Worm (Caenorhabditis elegans): ENCODE data around the gene str-114.

The str-114 gene

DNA sequence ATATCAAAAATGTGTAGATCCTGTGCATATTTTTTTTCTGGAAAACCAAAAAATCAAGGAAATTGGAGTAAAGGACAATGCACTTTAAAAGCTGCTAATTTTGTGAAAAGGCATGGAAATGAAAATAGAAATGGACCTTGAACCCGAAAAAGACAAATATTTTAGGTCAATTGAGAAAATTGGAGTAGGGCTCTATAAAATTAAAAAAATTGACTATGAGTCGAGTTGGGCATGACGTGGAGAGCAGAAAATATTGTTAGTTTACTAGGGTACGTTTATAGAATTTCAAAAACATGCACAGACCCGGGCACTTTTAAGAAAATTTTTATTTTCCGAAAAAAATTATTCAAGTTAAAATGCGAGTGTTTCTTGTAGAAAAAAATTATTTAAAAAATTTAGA is 9.9 kb downstream of the str-114 start, which contains the start of gene acr-23:
Gene acr-23, minus strand, starts transcription at position 101 of the 400 bp plus-strand sequence.
- TF ChIP-seq F57C9.4 (tag; optimal IDR thresholded peaks at IDR 0.05) (no peak), nfyb-1 (GFP tag; IDR thresholded peaks at IDR 0.05) (no peak), athp-1 (tag; optimal IDR thresholded peaks at IDR 0.05) (no peak), mcd-1 (GFP tag; IDR thresholded peaks at IDR 0.05) (no peak), akir-1 (GFP tag; optimal IDR thresholded peaks at IDR 0.05) (no peak), nhr-179 (tag; optimal IDR thresholded peaks at IDR 0.05) (no peak), F49E8.2 (tag; optimal IDR thresholded peaks at IDR 0.05; ENCODE audit: insufficient read depth) (no peak), ama-1 (optimal IDR thresholded peaks at IDR 0.05) (no peak), ama-1 (GFP tag; optimal IDR thresholded peaks at IDR 0.05) (no peak), rec-8 (tag; optimal IDR thresholded peaks at IDR 0.05) (no peak)

DNA sequence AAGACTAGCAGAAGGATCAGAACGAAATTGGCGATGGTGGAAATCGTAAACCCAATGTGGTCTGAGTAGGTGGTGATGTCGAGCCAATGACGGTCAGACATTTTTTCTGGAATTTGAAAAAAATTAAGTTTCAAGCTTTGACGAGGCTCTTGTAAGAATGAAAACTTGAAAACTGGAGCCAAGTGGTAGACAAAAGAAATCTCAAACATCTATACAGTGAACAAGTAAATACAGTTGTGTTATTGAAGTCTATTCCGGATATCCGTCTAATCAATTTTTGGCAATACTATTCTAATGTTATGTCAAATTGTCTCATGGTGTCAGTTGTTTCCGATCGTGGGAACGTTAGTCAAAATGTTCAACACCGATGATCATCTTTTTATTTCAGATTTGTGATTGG is 17.3 kb downstream of the str-114 start, which contains the start of gene str-113:
Gene str-113, minus strand, starts transcription at position 101 of the 400 bp plus-strand sequence.
- TF ChIP-seq rpc-1 (optimal IDR thresholded peaks at IDR 0.05) (no peak), rpc-1 (tag; optimal IDR thresholded peaks at IDR 0.05) (no peak), F33H1.4 (GFP tag; IDR thresholded peaks at IDR 0.05) (no peak), let-607 (tag; optimal IDR thresholded peaks at IDR 0.05) (no peak), hlh-26 (GFP tag; conservative IDR thresholded peaks at IDR 0.05) (no peak), K11D2.4 (GFP tag; IDR thresholded peaks at IDR 0.05) (no peak), xnd-1 (tag; optimal IDR thresholded peaks at IDR 0.05) (no peak), F52B5.7 (tag; optimal IDR thresholded peaks at IDR 0.05) (no peak), bed-2 (GFP tag; IDR thresholded peaks at IDR 0.05) (no peak)

DNA sequence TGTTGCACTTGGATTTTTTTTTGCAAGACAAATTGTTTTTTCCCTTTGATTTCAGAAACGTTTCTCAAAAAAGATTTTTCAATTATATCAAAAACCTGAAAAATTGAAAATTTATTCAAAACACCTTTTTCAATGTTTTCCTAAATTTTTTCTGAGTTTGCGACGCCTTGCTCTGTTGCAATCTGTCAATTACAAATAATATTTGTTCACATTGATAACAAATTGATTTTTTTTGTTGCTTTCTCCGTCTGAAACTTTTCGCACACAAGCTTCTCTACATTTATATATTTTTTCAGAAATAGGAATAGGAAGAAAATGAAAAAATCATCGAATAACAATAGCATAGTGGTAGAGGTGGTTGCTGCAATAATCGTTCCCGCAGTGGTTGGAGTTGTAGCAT is 18.9 kb downstream of the str-114 start, which contains the start of gene Y39H10B.2:
Gene Y39H10B.2, plus strand, starts transcription at position 301 of the 400 bp plus-strand sequence.
- TF ChIP-seq mcd-1 (GFP tag; IDR thresholded peaks at IDR 0.05) (no peak), Y79H2A.3 (GFP tag; conservative IDR thresholded peaks at IDR 0.05) (no peak), nhr-80 (tag; optimal IDR thresholded peaks at IDR 0.05) (peak; percentile 58)

DNA sequence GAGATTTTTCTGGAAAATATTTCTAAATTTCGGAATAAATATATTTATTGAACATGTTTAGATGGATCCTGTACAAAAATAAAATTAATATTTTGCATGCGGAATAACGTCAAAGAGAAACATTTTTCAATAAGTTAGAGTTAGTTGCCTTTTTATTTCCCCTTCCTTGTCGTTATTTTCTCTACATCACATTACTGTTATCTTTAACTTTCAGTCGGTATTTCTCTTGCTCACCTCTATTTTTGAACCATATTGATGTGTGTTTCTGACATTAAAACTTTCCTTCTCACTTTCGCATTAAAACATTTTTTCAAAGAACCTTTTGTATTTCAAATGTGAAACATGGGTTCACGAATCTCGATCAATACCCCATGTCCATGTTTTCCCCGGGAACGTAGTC is 20.9 kb downstream of the str-114 start, which contains the start of gene Y39H10B.3:
Gene Y39H10B.3, plus strand, starts transcription at position 301 of the 400 bp plus-strand sequence.
- TF ChIP-seq chd-7 (tag; optimal IDR thresholded peaks at IDR 0.05) = no peak

DNA sequence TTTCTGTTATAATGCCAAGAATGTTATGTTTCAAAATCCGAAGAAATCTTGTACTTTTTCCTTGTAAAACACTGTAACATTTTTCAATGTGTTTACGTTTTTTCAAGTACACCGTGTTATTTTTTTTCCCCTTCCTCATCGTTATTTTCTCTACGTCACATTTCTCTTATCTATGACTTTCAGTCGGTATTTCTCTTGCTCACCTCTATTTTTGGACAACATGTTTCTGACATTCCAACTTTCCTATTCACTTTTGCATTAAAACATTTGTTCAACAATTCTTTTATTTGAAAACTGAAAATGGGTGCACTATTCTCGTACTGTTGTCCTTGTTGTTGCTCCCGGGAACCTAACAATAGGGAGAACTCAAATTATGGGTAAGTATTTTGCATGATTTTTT is 23.5 kb downstream of the str-114 start, which contains the start of gene pals-33:
Gene pals-33, plus strand, starts transcription at position 301 of the 400 bp plus-strand sequence.
- no peak for TF ChIP-seq hrde-1 (tag; optimal IDR thresholded peaks at IDR 0.05; ENCODE audit: borderline replicate concordance)

DNA sequence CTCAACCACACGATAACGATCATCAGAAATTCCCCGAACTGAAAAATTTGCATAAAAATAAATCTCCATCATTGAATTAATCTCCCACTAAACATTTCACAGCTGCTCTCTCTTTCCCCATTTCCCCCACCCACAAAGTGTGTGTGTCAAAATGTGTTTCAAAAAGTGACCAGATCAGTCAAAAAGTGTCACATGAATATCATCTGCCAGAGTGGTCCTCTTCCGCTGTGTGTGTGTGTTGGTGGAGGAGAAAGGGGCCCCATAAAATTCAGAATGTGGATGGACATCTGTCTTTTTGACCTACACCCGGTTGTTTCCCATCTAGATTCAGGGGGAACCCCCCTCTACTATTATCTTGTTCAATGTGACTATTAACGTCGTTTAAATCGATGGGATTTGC is 27.6 kb downstream of the str-114 start:
- TF ChIP-seq rec-8 (tag; optimal IDR thresholded peaks at IDR 0.05) (no peak), nhr-80 (tag; optimal IDR thresholded peaks at IDR 0.05) (no peak), F39B2.1 (GFP tag; IDR thresholded peaks at IDR 0.05) (no peak), attf-5 (GFP tag; optimal IDR thresholded peaks at IDR 0.05) (no peak)

DNA sequence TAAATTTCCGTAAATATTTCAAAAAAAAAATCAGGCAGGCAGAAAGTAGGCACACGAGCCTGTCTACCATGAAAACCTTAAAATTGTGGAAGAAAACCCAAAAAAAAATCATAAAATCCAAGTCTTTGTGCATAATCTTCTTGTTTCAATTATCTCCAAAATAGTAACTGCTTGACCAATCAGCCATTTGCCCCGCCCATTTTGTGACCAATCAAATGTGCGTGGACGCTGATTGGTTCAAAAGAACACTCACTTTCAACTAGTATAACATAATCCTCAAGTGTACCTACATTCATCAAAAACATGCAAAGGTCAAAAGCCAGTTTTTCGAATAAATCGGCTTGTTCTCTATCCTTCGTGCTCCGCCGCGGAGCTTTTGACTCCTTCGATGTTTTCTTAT is 28.9 kb downstream of the str-114 start:
- TF ChIP-seq ceh-40 (GFP tag; IDR thresholded peaks at IDR 0.05) = no peak
- no peak for TF ChIP-seq lin-35 (GFP tag; optimal IDR thresholded peaks at IDR 0.05)
- no peak for TF ChIP-seq ceh-100 (GFP tag; IDR thresholded peaks at IDR 0.05)
- no peak for TF ChIP-seq Y67H2A.10 (GFP tag; conservative IDR thresholded peaks at IDR 0.05)
- TF ChIP-seq ets-4 (GFP tag; optimal IDR thresholded peaks at IDR 0.05) = no peak
- no peak for TF ChIP-seq ztf-26 (tag; optimal IDR thresholded peaks at IDR 0.05)
- TF ChIP-seq ztf-18 (tag; optimal IDR thresholded peaks at IDR 0.05) = no peak
- no peak for TF ChIP-seq madf-10 (tag; optimal IDR thresholded peaks at IDR 0.05)
- no peak for TF ChIP-seq akir-1 (GFP tag; optimal IDR thresholded peaks at IDR 0.05)
- no peak for TF ChIP-seq snpc-1.3 (tag; optimal IDR thresholded peaks at IDR 0.05; ENCODE audit: insufficient read depth)
- no peak for TF ChIP-seq let-607 (tag; optimal IDR thresholded peaks at IDR 0.05)
- no peak for TF ChIP-seq snpc-1.1 (tag; optimal IDR thresholded peaks at IDR 0.05; ENCODE audit: insufficient read depth)
- TF ChIP-seq egrh-3 (GFP tag; IDR thresholded peaks at IDR 0.05) = no peak
- no peak for TF ChIP-seq egl-18 (GFP tag; IDR thresholded peaks at IDR 0.05)
- no peak for TF ChIP-seq lsy-27 (tag; optimal IDR thresholded peaks at IDR 0.05; ENCODE audit: borderline replicate concordance, insufficient read depth)

All from whole organism, young adult.